Fruit fly (Drosophila melanogaster): ENCODE data around the gene Pgk.
A peak's percentile ranks its signal among the peaks of the same experiment; 100 is the strongest.

Gene Pgk

DNA sequence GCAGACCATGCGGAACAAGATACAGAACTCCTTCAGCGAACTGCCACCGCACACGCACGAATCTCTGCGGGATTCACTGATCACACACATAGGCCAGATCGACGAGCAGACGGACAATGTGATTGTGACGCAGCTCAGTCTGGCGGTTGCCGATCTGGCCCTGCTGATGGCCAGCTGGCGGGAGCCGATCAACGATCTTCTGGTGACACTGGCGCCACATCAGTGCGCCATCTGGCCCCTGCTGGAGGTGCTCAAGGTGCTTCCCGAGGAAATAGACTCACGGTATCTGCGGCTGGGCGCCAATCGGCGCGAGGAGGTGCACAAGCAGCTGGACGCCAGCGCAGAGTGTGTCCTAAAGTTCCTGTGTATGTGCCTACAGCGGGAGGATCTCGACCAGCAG is 7.4 kb upstream of the Pgk start:
- no peak for TF ChIP-seq CG34367 (tag; optimal IDR thresholded peaks at IDR 0.05)
- TF ChIP-seq Ets98B (GFP tag; IDR thresholded peaks at IDR 0.05), result no peak
- no peak for TF ChIP-seq CG14655 (GFP tag; optimal IDR thresholded peaks at IDR 0.05)
- no peak for TF ChIP-seq D1 (tag; optimal IDR thresholded peaks at IDR 0.05)
- TF ChIP-seq CG13204 (GFP tag; optimal IDR thresholded peaks at IDR 0.05), result no peak
- TF ChIP-seq CG12605 (GFP tag; IDR thresholded peaks at IDR 0.05), result no peak
- no peak for TF ChIP-seq CG8159 (tag; optimal IDR thresholded peaks at IDR 0.05)
- TF ChIP-seq Snoo (tag; optimal IDR thresholded peaks at IDR 0.05), result no peak
- no peak for TF ChIP-seq Pif1B (GFP tag; optimal IDR thresholded peaks at IDR 0.05)
- TF ChIP-seq CG4496 (GFP tag; IDR thresholded peaks at IDR 0.05), result no peak
- no peak for TF ChIP-seq fd96Ca (GFP tag; IDR thresholded peaks at IDR 0.05)
- TF ChIP-seq Pif1A (GFP tag; optimal IDR thresholded peaks at IDR 0.05), result no peak
- no peak for TF ChIP-seq CG17806 (tag; optimal IDR thresholded peaks at IDR 0.05)
- no peak for TF ChIP-seq CG10348 (GFP tag; IDR thresholded peaks at IDR 0.05)
- no peak for TF ChIP-seq EcR (GFP tag; optimal IDR thresholded peaks at IDR 0.05)
- no peak for TF ChIP-seq CG32121 (GFP tag; IDR thresholded peaks at IDR 0.05)
- no peak for TF ChIP-seq rn (GFP tag; IDR thresholded peaks at IDR 0.05)
- TF ChIP-seq gl (tag; optimal IDR thresholded peaks at IDR 0.05), result no peak
- TF ChIP-seq CG8301 (tag; optimal IDR thresholded peaks at IDR 0.05), result no peak

DNA sequence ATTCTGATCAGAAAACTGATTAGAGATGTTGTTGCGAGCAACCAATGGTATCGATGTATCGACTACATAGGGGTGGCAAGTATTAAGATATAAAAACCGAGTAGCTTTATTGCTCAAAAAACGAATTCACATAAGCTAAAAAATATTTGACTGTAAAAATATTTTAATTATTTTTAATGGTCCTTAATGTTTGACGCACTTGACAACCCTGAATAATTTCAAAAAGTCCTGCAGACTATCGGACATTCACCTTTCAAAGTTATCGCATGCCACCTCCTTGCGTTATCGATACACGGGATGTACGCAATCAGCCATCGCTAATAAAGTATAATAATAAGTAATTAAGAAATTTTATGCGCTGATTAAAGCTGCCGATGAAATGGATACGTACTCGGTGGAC is 6.8 kb upstream of the Pgk start, which contains the start of the genes HemK2, Snapin and Tnpo-SR:
Gene HemK2, minus strand, starts transcription at position 24 of the 400 bp plus-strand sequence.
Gene Snapin, minus strand, starts transcription at position 24 of the 400 bp plus-strand sequence.
Gene Tnpo-SR, plus strand, starts transcription at position 271 of the 400 bp plus-strand sequence.
- TF ChIP-seq rn (GFP tag; IDR thresholded peaks at IDR 0.05) (peak; percentile 88), CG34367 (tag; optimal IDR thresholded peaks at IDR 0.05) (peak; percentile 81), EcR (GFP tag; optimal IDR thresholded peaks at IDR 0.05) (peak; percentile 100), gl (tag; optimal IDR thresholded peaks at IDR 0.05) (peak; percentile 27), CG12605 (GFP tag; IDR thresholded peaks at IDR 0.05) (peak; percentile 68), CG8301 (tag; optimal IDR thresholded peaks at IDR 0.05) (peak; percentile 78), CG32121 (GFP tag; IDR thresholded peaks at IDR 0.05) (peak; percentile 87), CG4496 (GFP tag; IDR thresholded peaks at IDR 0.05) (peak; percentile 96), CG9948 (tag; optimal IDR thresholded peaks at IDR 0.05) (peak; percentile 81), CG17806 (tag; optimal IDR thresholded peaks at IDR 0.05) (peak; percentile 87), CG13204 (GFP tag; optimal IDR thresholded peaks at IDR 0.05) (no peak), D1 (tag; optimal IDR thresholded peaks at IDR 0.05) (no peak), CG8159 (tag; optimal IDR thresholded peaks at IDR 0.05) (peak; percentile 87), CG10348 (GFP tag; IDR thresholded peaks at IDR 0.05) (peak; percentile 64), CG15710 (tag; optimal IDR thresholded peaks at IDR 0.05) (peak; percentile 89), Snoo (tag; optimal IDR thresholded peaks at IDR 0.05) (peak; percentile 89), CG14655 (GFP tag; optimal IDR thresholded peaks at IDR 0.05) (no peak), fd96Ca (GFP tag; IDR thresholded peaks at IDR 0.05) (peak; percentile 91), Ets98B (GFP tag; IDR thresholded peaks at IDR 0.05) (peak; percentile 89), Pif1A (GFP tag; optimal IDR thresholded peaks at IDR 0.05) (peak; percentile 86), Pif1B (GFP tag; optimal IDR thresholded peaks at IDR 0.05) (peak; percentile 86)

DNA sequence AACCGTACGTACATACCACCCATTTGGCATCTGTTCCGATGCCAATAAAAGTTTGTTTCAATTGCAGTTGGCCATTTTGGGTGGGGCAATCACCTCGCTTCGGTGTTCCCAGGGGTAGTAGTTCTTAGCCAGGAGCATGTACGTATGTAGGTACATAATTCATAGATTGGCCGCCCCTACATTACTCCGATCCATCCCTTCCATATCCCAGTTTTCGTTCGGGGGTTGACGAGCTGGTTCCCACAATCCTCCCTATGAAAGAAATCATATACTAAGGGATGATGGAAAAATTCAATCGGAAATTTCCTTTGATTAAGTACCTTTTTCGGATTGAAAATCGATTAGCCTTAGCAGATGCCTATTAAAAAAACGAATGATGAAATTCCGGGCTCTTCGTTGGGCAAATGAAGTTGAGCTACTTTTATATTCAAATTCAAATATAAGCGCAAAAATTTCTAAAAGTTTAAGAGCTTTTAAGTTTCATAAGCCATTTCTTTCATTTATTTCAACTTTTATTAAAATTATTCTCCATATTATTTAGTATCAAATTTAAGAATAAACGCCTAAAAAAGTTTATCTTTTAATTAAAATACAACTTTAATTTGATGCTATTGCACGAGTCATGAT is 5.2 kb upstream of the Pgk start:
- TF ChIP-seq CG14655 (GFP tag; optimal IDR thresholded peaks at IDR 0.05), result no peak

DNA sequence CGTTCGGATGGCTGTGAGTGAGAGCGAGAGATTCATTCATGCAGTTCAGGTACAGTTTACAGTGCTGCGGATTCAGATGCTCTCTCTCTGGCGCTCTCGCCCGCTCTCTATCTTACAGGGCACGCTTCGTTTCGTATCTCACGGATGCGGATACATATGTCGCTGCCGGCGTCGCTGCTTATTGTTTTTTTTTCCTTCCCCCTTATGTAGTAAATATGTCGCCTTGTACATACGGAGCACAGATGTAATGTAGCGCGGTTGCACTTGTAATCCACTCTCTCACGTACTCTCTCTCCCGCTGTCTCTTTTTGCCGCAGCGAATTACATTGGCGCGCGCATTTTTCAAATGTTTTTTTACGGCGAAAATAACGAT is 2.4 kb upstream of the Pgk start:
- TF ChIP-seq gl (tag; optimal IDR thresholded peaks at IDR 0.05), result peak; percentile 61
- peak; percentile 72 for TF ChIP-seq Pif1B (GFP tag; optimal IDR thresholded peaks at IDR 0.05)
- TF ChIP-seq CG32121 (GFP tag; IDR thresholded peaks at IDR 0.05), result no peak
- TF ChIP-seq EcR (GFP tag; optimal IDR thresholded peaks at IDR 0.05), result peak; percentile 72
- TF ChIP-seq Pif1A (GFP tag; optimal IDR thresholded peaks at IDR 0.05), result peak; percentile 59
- TF ChIP-seq CG4496 (GFP tag; IDR thresholded peaks at IDR 0.05), result no peak

DNA sequence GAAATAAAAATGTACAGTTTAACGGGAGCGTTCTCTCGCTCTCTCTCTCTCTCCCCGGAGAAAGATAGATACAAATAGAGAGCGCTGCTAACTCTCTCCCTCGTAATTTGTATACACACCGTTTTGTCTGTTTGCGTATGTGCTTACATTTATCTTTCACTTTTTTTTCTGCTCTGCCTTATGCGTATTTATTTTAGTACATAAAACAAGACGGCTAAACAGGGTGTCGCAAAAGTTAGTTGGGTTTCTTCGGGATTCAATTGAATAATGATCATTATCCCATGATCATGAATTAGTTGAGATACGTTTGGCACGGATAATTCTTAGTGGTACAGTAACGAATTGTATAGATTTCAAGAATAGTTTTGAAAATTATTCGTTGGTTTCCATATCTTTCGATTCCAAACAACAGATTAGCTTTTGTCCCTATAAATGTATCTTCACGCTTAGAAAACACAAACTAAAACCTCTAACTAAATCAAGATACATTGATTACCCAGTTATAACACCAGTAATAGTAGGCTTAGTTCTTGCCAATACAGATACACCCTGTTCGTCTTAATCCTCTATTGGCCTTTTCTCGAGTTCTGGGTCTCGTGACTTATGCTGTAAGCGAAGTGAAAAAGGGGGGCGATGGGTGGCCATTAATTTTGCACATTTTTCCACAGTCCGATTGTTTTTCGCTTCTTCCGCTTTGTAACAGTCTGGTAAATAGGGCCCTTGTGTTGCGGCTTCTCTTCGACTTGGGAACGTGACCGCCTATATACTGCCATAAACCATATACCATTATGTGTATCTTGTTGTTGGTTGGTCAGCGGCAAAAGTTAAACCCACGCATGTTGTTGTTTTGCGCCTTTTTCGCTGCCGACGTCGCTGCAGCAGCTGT is 1.8 kb upstream of the Pgk start:
- TF ChIP-seq CG8159 (tag; optimal IDR thresholded peaks at IDR 0.05) (peak; percentile 91), CG13204 (GFP tag; optimal IDR thresholded peaks at IDR 0.05) (peak; percentile 43), Pif1B (GFP tag; optimal IDR thresholded peaks at IDR 0.05) (peak; percentile 87), CG10348 (GFP tag; IDR thresholded peaks at IDR 0.05) (no peak), CG15710 (tag; optimal IDR thresholded peaks at IDR 0.05) (peak; percentile 87), Snoo (tag; optimal IDR thresholded peaks at IDR 0.05) (peak; percentile 84), fd96Ca (GFP tag; IDR thresholded peaks at IDR 0.05) (no peak), CG9948 (tag; optimal IDR thresholded peaks at IDR 0.05) (peak; percentile 86), CG8301 (tag; optimal IDR thresholded peaks at IDR 0.05) (peak; percentile 96), Ets98B (GFP tag; IDR thresholded peaks at IDR 0.05) (no peak), CG12605 (GFP tag; IDR thresholded peaks at IDR 0.05) (no peak), CG17806 (tag; optimal IDR thresholded peaks at IDR 0.05) (peak; percentile 87), gl (tag; optimal IDR thresholded peaks at IDR 0.05) (peak; percentile 74), D1 (tag; optimal IDR thresholded peaks at IDR 0.05) (no peak), CG14655 (GFP tag; optimal IDR thresholded peaks at IDR 0.05) (peak; percentile 97), EcR (GFP tag; optimal IDR thresholded peaks at IDR 0.05) (peak; percentile 25), Pif1A (GFP tag; optimal IDR thresholded peaks at IDR 0.05) (peak; percentile 91), CG34367 (tag; optimal IDR thresholded peaks at IDR 0.05) (peak; percentile 83)
